ENCODE assay signal across 2 worm cellular contexts in the genomic region with DNA sequence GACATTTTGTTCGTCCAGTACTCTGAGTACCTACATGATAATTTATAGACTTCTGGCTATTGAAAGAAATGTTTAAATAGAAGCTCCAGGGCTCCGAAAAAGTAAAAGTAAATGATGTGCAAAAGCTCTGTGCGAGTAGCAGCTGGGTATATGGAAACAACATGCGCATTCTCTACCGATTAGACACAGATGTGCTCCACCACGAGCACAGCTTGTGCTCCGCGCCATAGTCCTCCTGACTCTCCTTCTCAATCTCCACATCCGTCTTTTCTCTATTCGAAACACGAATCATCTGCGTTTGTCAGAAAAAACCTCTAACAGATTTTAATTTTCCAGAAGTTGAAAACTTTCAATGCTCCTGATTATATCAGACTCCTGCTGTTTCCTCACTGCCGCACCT.
TF ChIP-seq lines count a peak whose summit lies in the region.

No protein-coding gene starts in this region.

TF ChIP-seq in whole organism, L1 larva, 84 proteins besides CTCF, POLR2A, EP300 and RAD21:
- no peak for TF ChIP-seq pqm-1 (tag; optimal IDR thresholded peaks at IDR 0.05; lab: Kevin White, UChicago)
- TF ChIP-seq mdl-1 (tag; optimal IDR thresholded peaks at IDR 0.05; lab: Kevin White, UChicago) = no peak
- peak; percentile 53 for TF ChIP-seq fkh-4 (tag; optimal IDR thresholded peaks at IDR 0.05; lab: Kevin White, UChicago; ENCODE audit: borderline replicate concordance)
- TF ChIP-seq dsc-1 (tag; optimal IDR thresholded peaks at IDR 0.05; lab: Kevin White, UChicago) = peak; percentile 90
- no peak for TF ChIP-seq nhr-12 (tag; optimal IDR thresholded peaks at IDR 0.05; lab: Kevin White, UChicago)
- no peak for TF ChIP-seq unc-98 (GFP tag; IDR thresholded peaks at IDR 0.05; lab: Robert Waterston, UW)

TF ChIP-seq in whole organism, late embryonic, 69 proteins besides CTCF, POLR2A, EP300 and RAD21:
- TF ChIP-seq hlh-8 (tag; optimal IDR thresholded peaks at IDR 0.05; lab: Kevin White, UChicago) = peak; percentile 74
- no peak for TF ChIP-seq gmeb-2 (tag; optimal IDR thresholded peaks at IDR 0.05; lab: Kevin White, UChicago)
